Worm (Caenorhabditis elegans) whole organism, midembryonic: ENCODE results near the gene Y73F8A.32.

Source experiments
- T22C8.4 ChIP-seq: fragments of 200-800 bp; sonication (Bioruptor generic); IDR thresholded peaks from 2 replicates; pipeline ENCODE4 v1.3.6; 2022; ENCODE audit warnings: missing genetic modification characterization, missing compliant biosample characterization
- cog-1 ChIP-seq: sonication (generic microtip); optimal IDR thresholded peaks from 2 replicates; lab custom pipeline; 2016; ENCODE audit warnings: missing genetic modification characterization, missing compliant biosample characterization
- flt-1 ChIP-seq: fragments of 200-800 bp; sonication (Bioruptor generic); IDR thresholded peaks from 2 replicates; pipeline ENCODE4 v1.3.6; 2022; ENCODE audit warnings: missing genetic modification characterization, missing compliant biosample characterization
- klf-2 ChIP-seq: fragments of 200-800 bp; sonication (Bioruptor generic); conservative IDR thresholded peaks from 2 replicates; pipeline ENCODE4 v1.3.6; 2022; ENCODE audit warnings: missing genetic modification reagents, missing genetic modification characterization, missing compliant biosample characterization
- med-1 ChIP-seq: sonication (generic microtip); optimal IDR thresholded peaks from 2 replicates; lab custom pipeline; 2017; ENCODE audit warnings: missing genetic modification characterization, mild to moderate bottlenecking, missing compliant biosample characterization, antibody characterized with exemption, missing genetic modification reagents; ENCODE audit not compliant: insufficient read depth
- ref-1 ChIP-seq: fragments of 200-800 bp; sonication (Bioruptor generic); conservative IDR thresholded peaks from 2 replicates; pipeline ENCODE4 v1.3.6; 2022; ENCODE audit warnings: missing genetic modification reagents, missing genetic modification characterization, missing compliant biosample characterization
- tab-1 ChIP-seq: fragments of 200-800 bp; sonication (Bioruptor generic); IDR thresholded peaks from 2 replicates; pipeline ENCODE4 v1.3.6; 2022; ENCODE audit warnings: missing genetic modification characterization, missing compliant biosample characterization
- ztf-23 ChIP-seq: fragments of 200-800 bp; sonication (Bioruptor generic); IDR thresholded peaks from 2 replicates; pipeline ENCODE4 v1.3.6; 2022; ENCODE audit warnings: missing genetic modification reagents, missing genetic modification characterization, missing compliant biosample characterization
- ztf-29 ChIP-seq: fragments of 200-800 bp; sonication (Bioruptor generic); IDR thresholded peaks from 2 replicates; pipeline ENCODE4 v1.3.6; 2022; ENCODE audit warnings: missing genetic modification reagents, missing genetic modification characterization, missing compliant biosample characterization

The Y73F8A.32 gene

DNA sequence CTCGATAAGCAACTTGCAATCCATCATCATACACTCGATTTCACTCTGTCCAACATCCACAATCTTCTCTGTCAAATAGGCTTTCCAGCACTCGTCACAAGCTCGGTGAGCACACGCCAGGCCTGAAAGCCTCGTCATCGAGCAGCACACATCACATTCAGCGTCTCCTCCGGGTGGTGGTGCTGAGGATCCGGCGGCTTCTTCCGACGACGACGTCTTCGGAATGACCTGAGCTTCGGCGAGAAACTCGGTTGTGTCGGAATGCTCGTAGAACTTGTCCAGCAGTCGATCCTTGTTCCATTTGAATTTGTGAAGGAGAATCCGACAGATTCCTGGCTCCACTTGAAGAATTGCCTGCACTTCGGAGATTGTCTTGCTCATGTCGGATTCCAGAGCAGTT is 6.0 kb upstream of the Y73F8A.32 start:
- TF ChIP-seq cog-1 (tag; lab: Kevin White, UChicago), result no peak
- no peak for TF ChIP-seq flt-1 (GFP tag; lab: Robert Waterston, UW)
- TF ChIP-seq tab-1 (GFP tag; lab: Robert Waterston, UW), result no peak
- TF ChIP-seq klf-2 (GFP tag; lab: Robert Waterston, UW), result no peak
- no peak for TF ChIP-seq med-1 (GFP tag; lab: Kevin White, UChicago)
- TF ChIP-seq ztf-23 (GFP tag; lab: Robert Waterston, UW), result no peak
- TF ChIP-seq ztf-29 (GFP tag; lab: Robert Waterston, UW), result no peak

DNA sequence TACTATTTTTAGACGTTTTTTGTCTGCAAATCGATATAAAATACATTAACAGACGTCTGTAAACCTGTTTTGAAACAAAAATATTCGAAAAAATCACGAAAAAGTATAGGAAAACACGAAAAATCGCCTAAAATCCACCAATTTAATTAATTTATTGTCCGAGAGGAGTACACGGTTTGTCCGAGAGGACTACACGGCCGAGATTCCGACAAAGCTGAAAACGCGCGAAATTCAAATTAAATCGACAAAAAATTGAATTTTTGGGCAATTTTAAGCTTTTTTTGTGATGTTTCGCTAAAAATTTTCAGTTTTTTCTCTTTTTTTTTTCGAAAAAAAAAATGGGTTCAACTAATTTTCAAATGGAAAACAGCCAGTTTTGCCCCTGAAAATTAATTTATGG is 5.2 kb upstream of the Y73F8A.32 start:
- TF ChIP-seq med-1 (GFP tag; lab: Kevin White, UChicago) (no peak), ztf-23 (GFP tag; lab: Robert Waterston, UW) (0 out of 2 replicates have a peak, but pooled peaks have one; percentile 12), tab-1 (GFP tag; lab: Robert Waterston, UW) (no peak), ztf-29 (GFP tag; lab: Robert Waterston, UW) (no peak)

DNA sequence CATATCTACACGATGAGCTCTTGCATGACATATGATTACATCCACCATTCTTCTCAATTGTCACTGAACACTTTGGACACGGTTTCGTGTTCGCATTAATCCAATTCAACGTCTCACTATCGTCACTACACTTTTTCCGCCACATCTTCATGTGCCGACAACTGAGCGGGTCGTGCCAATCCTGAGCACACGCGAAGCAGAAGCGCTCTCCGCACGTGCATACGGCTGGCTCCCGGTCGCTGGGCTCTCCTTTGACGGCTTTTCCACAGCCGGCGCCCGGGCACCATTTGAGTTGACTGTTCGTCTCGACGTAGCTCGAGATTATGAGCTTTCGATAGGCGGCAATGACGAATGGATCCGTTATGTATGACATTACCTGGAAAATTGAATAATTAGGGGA is 4.5 kb upstream of the Y73F8A.32 start:
- TF ChIP-seq tab-1 (GFP tag; lab: Robert Waterston, UW), result no peak
- TF ChIP-seq ztf-29 (GFP tag; lab: Robert Waterston, UW), result no peak
- TF ChIP-seq ztf-23 (GFP tag; lab: Robert Waterston, UW), result no peak
- no peak for TF ChIP-seq flt-1 (GFP tag; lab: Robert Waterston, UW)
- TF ChIP-seq cog-1 (tag; lab: Kevin White, UChicago), result no peak
- TF ChIP-seq klf-2 (GFP tag; lab: Robert Waterston, UW), result no peak
- TF ChIP-seq med-1 (GFP tag; lab: Kevin White, UChicago), result no peak
- TF ChIP-seq ref-1 (GFP tag; lab: Robert Waterston, UW), result no peak
- TF ChIP-seq T22C8.4 (GFP tag; lab: Robert Waterston, UW), result no peak

DNA sequence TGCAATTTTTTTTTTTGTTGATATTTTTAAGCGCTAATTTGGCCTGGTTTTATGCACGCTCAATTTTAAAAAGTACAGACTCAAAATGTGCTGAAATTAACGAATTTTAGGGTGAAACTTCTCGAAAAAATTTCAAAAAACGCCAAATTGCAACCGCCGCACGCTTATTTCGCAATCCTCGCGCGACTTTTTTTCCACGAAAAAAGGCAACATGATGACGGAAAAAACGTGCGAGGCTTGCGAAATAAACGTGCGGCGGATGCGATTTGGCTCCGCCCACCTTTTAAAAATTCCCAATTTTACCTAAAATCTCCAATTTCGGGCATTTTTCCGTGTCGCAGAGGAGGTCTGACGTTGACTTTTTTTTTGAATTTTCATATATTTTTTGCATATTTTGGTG is 3.7 kb upstream of the Y73F8A.32 start:
- TF ChIP-seq ref-1 (GFP tag; lab: Robert Waterston, UW) (no peak), cog-1 (tag; lab: Kevin White, UChicago) (no peak), flt-1 (GFP tag; lab: Robert Waterston, UW) (no peak), ztf-29 (GFP tag; lab: Robert Waterston, UW) (no peak), med-1 (GFP tag; lab: Kevin White, UChicago) (no peak), tab-1 (GFP tag; lab: Robert Waterston, UW) (0 out of 2 replicates have a peak, but pooled peaks have one; percentile 27), T22C8.4 (GFP tag; lab: Robert Waterston, UW) (no peak)

DNA sequence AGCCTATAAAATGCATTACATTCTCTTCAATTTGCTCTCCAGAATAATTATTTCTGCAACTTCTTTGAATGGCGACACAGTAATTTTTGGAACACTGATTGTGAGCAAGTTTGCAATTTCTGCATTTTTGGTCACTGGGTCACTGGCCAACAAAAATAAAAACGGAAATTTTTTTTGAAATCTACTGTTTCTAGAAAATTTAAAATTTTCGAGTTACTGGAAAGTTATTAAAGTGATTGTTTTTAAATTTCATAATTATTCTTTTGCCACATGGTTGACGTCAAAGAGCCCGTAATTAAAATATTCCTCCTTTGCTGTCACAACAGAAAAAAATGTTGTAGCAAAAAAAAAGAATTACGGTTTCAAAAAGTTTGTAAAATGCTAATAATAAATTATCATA is 2.5 kb upstream of the Y73F8A.32 start:
- TF ChIP-seq ref-1 (GFP tag; lab: Robert Waterston, UW) (no peak), klf-2 (GFP tag; lab: Robert Waterston, UW) (no peak), tab-1 (GFP tag; lab: Robert Waterston, UW) (no peak), ztf-29 (GFP tag; lab: Robert Waterston, UW) (no peak), cog-1 (tag; lab: Kevin White, UChicago) (no peak), med-1 (GFP tag; lab: Kevin White, UChicago) (no peak), T22C8.4 (GFP tag; lab: Robert Waterston, UW) (no peak), flt-1 (GFP tag; lab: Robert Waterston, UW) (no peak), ztf-23 (GFP tag; lab: Robert Waterston, UW) (no peak)

DNA sequence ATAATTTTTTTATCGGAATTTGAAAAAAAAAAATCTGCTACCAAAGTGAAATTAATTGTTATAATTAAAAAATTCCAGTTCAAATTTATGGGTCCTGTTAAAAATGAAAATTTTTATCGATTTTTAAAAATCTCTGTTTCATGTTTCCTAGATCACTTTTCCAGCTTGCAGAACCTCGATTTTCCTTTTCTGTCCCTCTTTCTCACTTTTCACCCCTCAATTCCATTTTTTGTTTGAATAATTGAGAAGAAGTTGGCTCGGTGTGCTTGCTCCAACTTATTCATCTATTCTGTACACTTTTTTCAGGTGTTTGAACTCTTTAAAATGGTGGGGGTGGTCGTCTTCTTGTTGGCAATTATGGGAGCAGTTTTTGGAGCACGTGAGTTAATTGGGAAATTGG is 24.0 kb downstream of the Y73F8A.32 start, which contains the start of gene acr-24:
acr-24 (plus strand) TSS at position 301 of the 400 bp plus-strand sequence.
- TF ChIP-seq tab-1 (GFP tag; lab: Robert Waterston, UW) (no peak), flt-1 (GFP tag; lab: Robert Waterston, UW) (no peak), ztf-29 (GFP tag; lab: Robert Waterston, UW) (no peak), cog-1 (tag; lab: Kevin White, UChicago) (no peak), med-1 (GFP tag; lab: Kevin White, UChicago) (no peak), T22C8.4 (GFP tag; lab: Robert Waterston, UW) (no peak), ref-1 (GFP tag; lab: Robert Waterston, UW) (no peak), ztf-23 (GFP tag; lab: Robert Waterston, UW) (no peak), klf-2 (GFP tag; lab: Robert Waterston, UW) (no peak)

- peak; percentile 53; the same call in 1 of the 2 replicates for TF ChIP-seq flt-1 (GFP tag; lab: Robert Waterston, UW)
- TF ChIP-seq klf-2 (GFP tag; lab: Robert Waterston, UW), result no peak
- no peak for TF ChIP-seq tab-1 (GFP tag; lab: Robert Waterston, UW)
- peak; percentile 23; the same call in 1 of the 2 replicates for TF ChIP-seq ztf-29 (GFP tag; lab: Robert Waterston, UW)
Observed at ce11 chrIV:15476369-15476768, 44.9 kb downstream of the Y73F8A.32 start.

- TF ChIP-seq klf-2 (GFP tag; lab: Robert Waterston, UW) (no peak), T22C8.4 (GFP tag; lab: Robert Waterston, UW) (peak; percentile 66), ztf-29 (GFP tag; lab: Robert Waterston, UW) (no peak), med-1 (GFP tag; lab: Kevin White, UChicago) (no peak), ztf-23 (GFP tag; lab: Robert Waterston, UW) (no peak), ref-1 (GFP tag; lab: Robert Waterston, UW) (no peak), tab-1 (GFP tag; lab: Robert Waterston, UW) (no peak)
Observed at ce11 chrIV:15475829-15476228, 45.4 kb downstream of the Y73F8A.32 start.

DNA sequence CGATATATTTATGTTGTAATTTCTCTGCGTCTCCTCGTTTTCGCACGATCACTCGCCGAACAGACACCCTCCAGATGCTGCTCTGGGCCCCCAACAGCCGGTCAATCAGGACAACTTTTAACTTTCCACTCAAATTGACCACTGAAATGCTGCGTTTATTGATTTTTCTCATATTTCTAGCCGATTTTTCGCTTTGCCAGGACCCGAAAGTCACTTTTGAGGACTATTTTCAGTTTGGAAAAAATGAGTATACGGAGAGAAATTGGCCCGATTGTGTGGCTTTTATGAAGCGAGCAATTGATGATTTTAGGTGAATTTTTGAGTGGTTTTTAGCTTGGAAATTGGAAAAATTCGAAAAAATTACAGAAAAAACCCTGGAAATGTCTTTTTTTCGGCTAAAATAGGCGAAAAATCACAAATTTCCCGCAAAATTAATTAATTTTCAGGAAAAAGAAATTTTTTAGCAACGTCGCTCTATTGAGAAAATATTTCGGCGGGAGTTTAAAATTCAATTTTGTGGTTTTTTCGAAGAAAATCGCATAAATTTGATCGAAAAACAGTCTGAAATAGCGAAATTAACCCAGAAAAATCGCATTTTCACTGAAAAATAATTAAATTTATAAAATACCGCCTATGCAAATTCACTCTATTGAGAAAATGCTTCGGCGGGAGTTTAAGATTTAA is 47.5 kb downstream of the Y73F8A.32 start, which contains the start of gene Y73F8A.26:
Y73F8A.26 (plus strand) TSS at position 73 of the 684 bp plus-strand sequence.
- TF ChIP-seq tab-1 (GFP tag; lab: Robert Waterston, UW) (no peak), klf-2 (GFP tag; lab: Robert Waterston, UW) (no peak)
